Fruit fly (Drosophila melanogaster) whole organism, embryonic: ENCODE measurements around the gene CG32573.

Experiments
- Abd-B ChIP-seq: fragments of 200-800 bp; sonication (Bioruptor generic); optimal IDR thresholded peaks from 2 replicates; lab custom pipeline; 2018; ENCODE audit warnings: missing biosample characterization, mild to moderate bottlenecking, missing genetic modification characterization, moderate library complexity
- Atf6 ChIP-seq: fragments of 200-800 bp; sonication (Bioruptor generic); IDR thresholded peaks from 2 replicates; pipeline ENCODE4 v1.3.6; 2022; ENCODE audit warnings: missing biosample characterization, missing genetic modification characterization
- Bgb ChIP-seq: fragments of 200-800 bp; sonication (Bioruptor generic); IDR thresholded peaks from 2 replicates; pipeline ENCODE4 v1.3.6; 2022; ENCODE audit warnings: missing biosample characterization, missing genetic modification characterization; ENCODE audit not compliant: partially characterized antibody
- CG1024 ChIP-seq: fragments of 200-800 bp; sonication (Bioruptor generic); IDR thresholded peaks from 2 replicates; pipeline ENCODE4 v1.3.6; 2022; ENCODE audit warnings: missing biosample characterization, missing genetic modification characterization
- CG10565 ChIP-seq: fragments of 200-800 bp; sonication (Bioruptor generic); optimal IDR thresholded peaks from 3 replicates; lab custom pipeline; 2016; ENCODE audit warnings: missing biosample characterization, mild to moderate bottlenecking, missing genetic modification characterization
- CG11504 ChIP-seq: fragments of 200-800 bp; sonication (Bioruptor generic); optimal IDR thresholded peaks from 3 replicates; lab custom pipeline; 2019; ENCODE audit warnings: missing biosample characterization, mild to moderate bottlenecking, missing genetic modification characterization, moderate library complexity
- CG12219 ChIP-seq: fragments of 200-800 bp; sonication (Bioruptor generic); optimal IDR thresholded peaks from 3 replicates; lab custom pipeline; 2018; ENCODE audit warnings: missing biosample characterization, mild to moderate bottlenecking, missing genetic modification characterization
- CG12236 ChIP-seq: fragments of 200-800 bp; sonication (Bioruptor generic); optimal IDR thresholded peaks from 2 replicates; lab custom pipeline; 2016; ENCODE audit warnings: missing biosample characterization, missing genetic modification characterization
- CG12659 ChIP-seq: fragments of 200-800 bp; sonication (Bioruptor generic); optimal IDR thresholded peaks from 3 replicates; lab custom pipeline; 2017; ENCODE audit warnings: mild to moderate bottlenecking, missing biosample characterization, missing genetic modification reagents, missing genetic modification characterization
- CG12769 ChIP-seq: fragments of 200-800 bp; sonication (Bioruptor generic); optimal IDR thresholded peaks from 2 replicates; lab custom pipeline; 2019; ENCODE audit warnings: missing biosample characterization, mild to moderate bottlenecking, missing genetic modification characterization, moderate library complexity
- CG13123 ChIP-seq: fragments of 200-800 bp; sonication (Bioruptor generic); optimal IDR thresholded peaks from 2 replicates; lab custom pipeline; 2016; ENCODE audit warnings: missing biosample characterization, missing genetic modification characterization
- CG14014 ChIP-seq: fragments of 200-800 bp; sonication (Bioruptor generic); IDR thresholded peaks from 2 replicates; pipeline ENCODE4 v1.3.6; 2022; ENCODE audit warnings: missing biosample characterization, missing genetic modification characterization
- CG1529 ChIP-seq: fragments of 200-800 bp; sonication (Bioruptor generic); optimal IDR thresholded peaks from 3 replicates; lab custom pipeline; 2018; ENCODE audit warnings: missing biosample characterization, missing genetic modification characterization
- CG15514 ChIP-seq: fragments of 200-800 bp; sonication (Bioruptor generic); optimal IDR thresholded peaks from 3 replicates; lab custom pipeline; 2017; ENCODE audit warnings: missing biosample characterization, missing genetic modification characterization, mild to moderate bottlenecking, moderate library complexity, missing genetic modification reagents
- CG16779 ChIP-seq: fragments of 200-800 bp; sonication (Bioruptor generic); IDR thresholded peaks from 2 replicates; pipeline ENCODE4 v1.3.6; 2022; ENCODE audit warnings: missing biosample characterization, missing genetic modification characterization
- CG17361 ChIP-seq: fragments of 200-800 bp; sonication (Bioruptor generic); IDR thresholded peaks from 3 replicates; pipeline ENCODE4 v1.3.6; 2022; ENCODE audit warnings: missing biosample characterization, missing genetic modification characterization
- CG17568 ChIP-seq: fragments of 200-800 bp; sonication (Bioruptor generic); optimal IDR thresholded peaks from 2 replicates; lab custom pipeline; 2018; ENCODE audit warnings: missing biosample characterization, mild to moderate bottlenecking, missing genetic modification characterization, moderate library complexity
- CG30020 ChIP-seq: fragments of 200-800 bp; optimal IDR thresholded peaks from 2 replicates; lab custom pipeline; 2019; ENCODE audit warnings: missing biosample characterization, mild to moderate bottlenecking, missing genetic modification characterization, moderate library complexity
- CG30431 ChIP-seq: fragments of 200-800 bp; sonication (Bioruptor generic); optimal IDR thresholded peaks from 2 replicates; lab custom pipeline; 2017; ENCODE audit warnings: missing biosample characterization, missing genetic modification characterization
- CG31441 ChIP-seq: fragments of 200-800 bp; sonication (Bioruptor generic); IDR thresholded peaks from 2 replicates; pipeline ENCODE4 v1.3.6; 2022; ENCODE audit warnings: missing biosample characterization, missing genetic modification characterization
- CG4854 ChIP-seq: fragments of 200-800 bp; sonication (Bioruptor generic); optimal IDR thresholded peaks from 2 replicates; lab custom pipeline; 2016; ENCODE audit warnings: missing biosample characterization, missing genetic modification characterization, inconsistent platforms
- CG6765 ChIP-seq: fragments of 200-800 bp; sonication (Bioruptor generic); optimal IDR thresholded peaks from 3 replicates; lab custom pipeline; 2017; ENCODE audit warnings: missing biosample characterization, mild to moderate bottlenecking, missing genetic modification characterization
- CG7987 ChIP-seq: fragments of 200-800 bp; sonication (Bioruptor generic); optimal IDR thresholded peaks from 2 replicates; lab custom pipeline; 2018; ENCODE audit warnings: missing biosample characterization, mild to moderate bottlenecking, missing genetic modification characterization, moderate library complexity
- D ChIP-seq, 2 experiments: fragments of 200-800 bp in 1 of 2; fragments of >200 bp in 1 of 2; sonication (Bioruptor generic) in 1 of 2; optimal IDR thresholded peaks; 2 replicates in 1 of 2; 3 replicates in 1 of 2; lab custom pipeline; 2017; ENCODE audit warnings: mild to moderate bottlenecking in 1 of 2, missing biosample characterization in 1 of 2, missing genetic modification characterization in 1 of 2, missing genetic modification reagents in 1 of 2
- E2f1 ChIP-seq: fragments of 200-800 bp; sonication (Bioruptor generic); IDR thresholded peaks from 2 replicates; pipeline ENCODE4 v1.3.6; 2022; ENCODE audit warnings: missing biosample characterization, missing genetic modification characterization
- ERR ChIP-seq: fragments of 200-800 bp; sonication (Bioruptor generic); optimal IDR thresholded peaks from 2 replicates; lab custom pipeline; 2016; ENCODE audit warnings: missing biosample characterization, missing genetic modification characterization
- Fer3 ChIP-seq: fragments of 200-800 bp; sonication (Bioruptor generic); optimal IDR thresholded peaks from 2 replicates; lab custom pipeline; 2018; ENCODE audit warnings: missing biosample characterization, mild to moderate bottlenecking, missing genetic modification characterization, moderate library complexity
- GATAe ChIP-seq: fragments of 200-800 bp; sonication (Bioruptor generic); conservative IDR thresholded peaks from 2 replicates; pipeline ENCODE4 v1.3.6; 2022; ENCODE audit warnings: missing biosample characterization, missing genetic modification characterization
- Hmx ChIP-seq: fragments of 200-800 bp; sonication (Bioruptor generic); optimal IDR thresholded peaks from 2 replicates; lab custom pipeline; 2016; ENCODE audit warnings: missing biosample characterization, missing genetic modification characterization
- Hr51 ChIP-seq, 2 experiments: fragments of 200-800 bp; sonication (Bioruptor generic); optimal IDR thresholded peaks; 2 replicates in 1 of 2; 3 replicates in 1 of 2; lab custom pipeline; 2016 to 2018; ENCODE audit warnings: missing biosample characterization in 2 of 2, missing genetic modification characterization in 2 of 2, mild to moderate bottlenecking in 1 of 2, moderate library complexity in 1 of 2
- Jarid2 ChIP-seq: fragments of 200-800 bp; sonication (Bioruptor generic); optimal IDR thresholded peaks from 3 replicates; lab custom pipeline; 2017; ENCODE audit warnings: mild to moderate bottlenecking, missing biosample characterization, missing genetic modification reagents, missing genetic modification characterization
- MESR4 ChIP-seq: fragments of 200-800 bp; sonication (Bioruptor generic); optimal IDR thresholded peaks from 2 replicates; lab custom pipeline; 2018; ENCODE audit warnings: missing biosample characterization, mild to moderate bottlenecking, missing genetic modification characterization, moderate library complexity
- YL-1 ChIP-seq: fragments of 200-800 bp; sonication (Bioruptor generic); optimal IDR thresholded peaks from 3 replicates; lab custom pipeline; 2017; ENCODE audit warnings: missing biosample characterization, mild to moderate bottlenecking, missing genetic modification characterization
- bcd ChIP-seq: fragments of 200-800 bp; sonication (Bioruptor generic); optimal IDR thresholded peaks from 2 replicates; lab custom pipeline; 2017; ENCODE audit warnings: missing biosample characterization, mild to moderate bottlenecking, missing genetic modification characterization
- crp ChIP-seq, 2 experiments: fragments of 200-800 bp; sonication (Bioruptor generic); optimal IDR thresholded peaks; 2 replicates in 1 of 2; 3 replicates in 1 of 2; lab custom pipeline; 2017; ENCODE audit warnings: missing biosample characterization in 2 of 2, missing genetic modification characterization in 2 of 2, mild to moderate bottlenecking in 1 of 2, moderate library complexity in 1 of 2
- cwo ChIP-seq: fragments of 200-800 bp; sonication (Bioruptor generic); optimal IDR thresholded peaks from 3 replicates; lab custom pipeline; 2017; ENCODE audit warnings: missing biosample characterization, missing genetic modification characterization, mild to moderate bottlenecking, moderate library complexity, missing genetic modification reagents
- da ChIP-seq: fragments of 200-800 bp; sonication (Bioruptor generic); optimal IDR thresholded peaks from 2 replicates; lab custom pipeline; 2016; ENCODE audit warnings: missing biosample characterization, missing genetic modification characterization
- dmrt99B ChIP-seq: fragments of 200-800 bp; sonication (Bioruptor generic); optimal IDR thresholded peaks from 2 replicates; lab custom pipeline; 2018; ENCODE audit warnings: missing biosample characterization, mild to moderate bottlenecking, missing genetic modification characterization, moderate library complexity
- emc ChIP-seq: fragments of 200-800 bp; sonication (Bioruptor generic); optimal IDR thresholded peaks from 2 replicates; lab custom pipeline; 2016; ENCODE audit warnings: missing biosample characterization, missing genetic modification characterization
- ewg ChIP-seq: fragments of 200-800 bp; sonication (Bioruptor generic); optimal IDR thresholded peaks from 3 replicates; lab custom pipeline; 2017; ENCODE audit warnings: mild to moderate bottlenecking, missing biosample characterization, missing genetic modification reagents, missing genetic modification characterization
- gfzf ChIP-seq: fragments of 200-800 bp; sonication (Bioruptor generic); optimal IDR thresholded peaks from 2 replicates; lab custom pipeline; 2016; ENCODE audit warnings: missing biosample characterization, mild to moderate bottlenecking, missing genetic modification characterization, moderate library complexity
- jigr1 ChIP-seq: fragments of 200-800 bp; sonication (Bioruptor generic); IDR thresholded peaks from 3 replicates; pipeline ENCODE4 v1.3.6; 2022; ENCODE audit warnings: missing biosample characterization, missing genetic modification characterization
- lmd ChIP-seq: fragments of 200-800 bp; sonication (Bioruptor generic); IDR thresholded peaks from 2 replicates; pipeline ENCODE4 v1.3.6; 2022; ENCODE audit warnings: missing biosample characterization, missing genetic modification characterization
- p53 ChIP-seq: fragments of 200-800 bp; sonication (Bioruptor generic); optimal IDR thresholded peaks from 2 replicates; lab custom pipeline; 2016; ENCODE audit warnings: missing biosample characterization, missing genetic modification characterization
- phol ChIP-seq: fragments of 200-800 bp; sonication (Bioruptor generic); optimal IDR thresholded peaks from 3 replicates; lab custom pipeline; 2018; ENCODE audit warnings: missing biosample characterization, mild to moderate bottlenecking, missing genetic modification characterization, moderate library complexity
- ranshi ChIP-seq: fragments of 200-800 bp; sonication (Bioruptor generic); IDR thresholded peaks from 2 replicates; pipeline ENCODE4 v1.3.6; 2022; ENCODE audit warnings: missing biosample characterization, missing genetic modification characterization
- seq ChIP-seq: fragments of 200-800 bp; sonication (Bioruptor generic); IDR thresholded peaks from 2 replicates; pipeline ENCODE4 v1.3.6; 2022; ENCODE audit warnings: missing biosample characterization, missing genetic modification characterization
- slbo ChIP-seq: fragments of 200-800 bp; sonication (Bioruptor generic); IDR thresholded peaks from 2 replicates; pipeline ENCODE4 v1.3.6; 2022; ENCODE audit warnings: missing biosample characterization, missing genetic modification characterization
- sna ChIP-seq: fragments of 200-800 bp; sonication (Bioruptor generic); IDR thresholded peaks from 2 replicates; pipeline ENCODE4 v1.3.6; 2022; ENCODE audit warnings: missing biosample characterization, missing genetic modification characterization; ENCODE audit not compliant: partially characterized antibody
- tx ChIP-seq: fragments of 200-800 bp; sonication (Bioruptor generic); optimal IDR thresholded peaks from 2 replicates; lab custom pipeline; 2016; ENCODE audit warnings: missing biosample characterization, missing genetic modification characterization
- yki ChIP-seq: fragments of >200 bp; optimal IDR thresholded peaks from 3 replicates; lab custom pipeline; 2018

Gene CG32573

dm6 chrX:16677163-16677562 is 26.0 kb downstream of the CG32573 start (continued):
- TF ChIP-seq CG30020 (tag; lab: Kevin White, UChicago) (no peak), CG12236 (GFP tag; lab: Kevin White, UChicago) (no peak), ewg (GFP tag; lab: Kevin White, UChicago) (no peak), seq (GFP tag; lab: Robert Waterston, UW) (no peak), phol (tag; lab: Kevin White, UChicago) (peak; percentile 6), sna (GFP tag; lab: Robert Waterston, UW) (no peak), slbo (GFP tag; lab: Robert Waterston, UW) (peak; percentile 30; the same call in 1 of the 2 replicates), bcd (GFP tag; lab: Kevin White, UChicago) (no peak), GATAe (GFP tag; lab: Robert Waterston, UW) (no peak), MESR4 (no peak), Abd-B (GFP tag; lab: Kevin White, UChicago) (no peak), CG14014 (GFP tag; lab: Robert Waterston, UW) (no peak), CG11504 (tag; lab: Kevin White, UChicago) (peak; percentile 32), da (GFP tag; lab: Kevin White, UChicago) (no peak), Jarid2 (GFP tag; lab: Kevin White, UChicago) (no peak), ERR (no peak), lmd (no peak), tx (GFP tag; lab: Kevin White, UChicago) (no peak), E2f1 (GFP tag; lab: Robert Waterston, UW) (no peak), Fer3 (tag; lab: Kevin White, UChicago) (no peak), CG16779 (no peak), Hmx (GFP tag; lab: Kevin White, UChicago) (no peak), CG12219 (GFP tag; lab: Kevin White, UChicago) (no peak), dmrt99B (tag; lab: Kevin White, UChicago) (no peak), CG7987 (no peak), CG1529 (GFP tag; lab: Kevin White, UChicago) (no peak), CG30431 (GFP tag; lab: Kevin White, UChicago) (no peak), CG12769 (tag; lab: Kevin White, UChicago) (no peak), ranshi (GFP tag; lab: Robert Waterston, UW) (no peak), Bgb (GFP tag; lab: Robert Waterston, UW) (no peak), yki (no peak), cwo (GFP tag; lab: Kevin White, UChicago) (no peak), emc (GFP tag; lab: Kevin White, UChicago) (no peak), gfzf (no peak), CG13123 (GFP tag; lab: Kevin White, UChicago) (no peak), CG6765 (no peak), CG15514 (GFP tag; lab: Kevin White, UChicago) (no peak), CG31441 (GFP tag; lab: Robert Waterston, UW) (0 out of 2 replicates have a peak, but pooled peaks have one; percentile 22), CG17361 (0 out of 3 replicates have a peak, but pooled peaks have one; percentile 30), Hr51 (GFP tag; optimal IDR thresholded peaks at IDR 0.05; lab: Kevin White, UChicago) (peak in 1 of 2 experiments; percentile 29), D (optimal IDR thresholded peaks at IDR 0.05; lab: Kevin White, UChicago) (no peak), D (GFP tag; optimal IDR thresholded peaks at IDR 0.05; lab: Kevin White, UChicago) (no peak), crp (GFP tag; optimal IDR thresholded peaks at IDR 0.05; lab: Kevin White, UChicago) (no peak), jigr1 (GFP tag; lab: Robert Waterston, UW) (no peak), p53 (no peak), YL-1 (GFP tag; lab: Kevin White, UChicago) (no peak), CG10565 (GFP tag; lab: Kevin White, UChicago) (no peak), CG12659 (no peak), CG4854 (no peak), CG1024 (no peak), Atf6 (GFP tag; lab: Robert Waterston, UW) (no peak), CG17568 (GFP tag; lab: Kevin White, UChicago) (no peak)
